Worm (Caenorhabditis elegans) whole organism, L2 larva: ENCODE results near the gene fbxb-119.

Source experiments
- F13H6.1 ChIP-seq: sonication (generic microtip); optimal IDR thresholded peaks from 2 replicates; lab custom pipeline; 2016; ENCODE audit warnings: missing genetic modification characterization, missing compliant biosample characterization
- R02D3.7 ChIP-seq: fragments of 150-350 bp; optimal IDR thresholded peaks from 2 replicates; lab custom pipeline; 2014; ENCODE audit warnings: missing biosample characterization, missing genetic modification characterization
- alr-1 ChIP-seq: fragments of 150-350 bp; optimal IDR thresholded peaks from 2 replicates; lab custom pipeline; 2014; ENCODE audit warnings: missing biosample characterization, missing genetic modification characterization
- aly-2 ChIP-seq: fragments of 150-350 bp; optimal IDR thresholded peaks from 2 replicates; lab custom pipeline; 2014; ENCODE audit warnings: missing biosample characterization, missing genetic modification characterization
- ama-1 ChIP-seq: fragments of 150-350 bp; optimal IDR thresholded peaks from 2 replicates; lab custom pipeline; 2018; ENCODE audit warnings: inconsistent platforms
- blmp-1 ChIP-seq: sonication (generic microtip); optimal IDR thresholded peaks from 2 replicates; lab custom pipeline; 2017; ENCODE audit warnings: missing genetic modification characterization, mild to moderate bottlenecking, missing compliant biosample characterization, antibody characterized with exemption, moderate library complexity; ENCODE audit not compliant: insufficient read depth
- ceh-82 ChIP-seq: fragments of 150-350 bp; optimal IDR thresholded peaks from 2 replicates; lab custom pipeline; 2014; ENCODE audit warnings: missing biosample characterization, missing genetic modification characterization
- crh-2 ChIP-seq: sonication (generic microtip); optimal IDR thresholded peaks from 2 replicates; lab custom pipeline; 2017; ENCODE audit warnings: missing biosample characterization, missing genetic modification characterization
- dmd-4 ChIP-seq: sonication (generic microtip); optimal IDR thresholded peaks from 2 replicates; lab custom pipeline; 2017; ENCODE audit warnings: missing biosample characterization, missing genetic modification characterization
- egl-27 ChIP-seq: sonication (generic microtip); optimal IDR thresholded peaks from 3 replicates; lab custom pipeline; 2017; ENCODE audit warnings: missing biosample characterization, missing genetic modification reagents, missing genetic modification characterization
- elt-1 ChIP-seq: fragments of 150-350 bp; optimal IDR thresholded peaks from 2 replicates; lab custom pipeline; 2014; ENCODE audit warnings: missing biosample characterization, missing genetic modification characterization
- elt-3 ChIP-seq: sonication (generic microtip); optimal IDR thresholded peaks from 2 replicates; lab custom pipeline; 2017; ENCODE audit warnings: missing biosample characterization, missing genetic modification characterization
- fos-1 ChIP-seq: fragments of 150-350 bp; optimal IDR thresholded peaks from 2 replicates; lab custom pipeline; 2014; ENCODE audit warnings: missing biosample characterization, missing genetic modification characterization
- gmeb-1 ChIP-seq: fragments of 150-350 bp; optimal IDR thresholded peaks from 2 replicates; lab custom pipeline; 2014; ENCODE audit warnings: missing biosample characterization, missing genetic modification characterization
- lin-11 ChIP-seq: fragments of 150-350 bp; sonication (generic microtip); optimal IDR thresholded peaks from 2 replicates; lab custom pipeline; 2014; ENCODE audit warnings: missing biosample characterization, missing genetic modification characterization, inconsistent platforms, mixed read lengths
- lin-13 ChIP-seq: fragments of 150-350 bp; optimal IDR thresholded peaks from 2 replicates; lab custom pipeline; 2014; ENCODE audit warnings: missing biosample characterization, missing genetic modification reagents, missing genetic modification characterization
- lin-39 ChIP-seq: fragments of 150-350 bp; optimal IDR thresholded peaks from 2 replicates; lab custom pipeline; 2014; ENCODE audit warnings: missing biosample characterization, missing genetic modification reagents, missing genetic modification characterization
- lsy-2 ChIP-seq, 2 experiments: fragments of 150-350 bp in 1 of 2; sonication (generic microtip) in 1 of 2; optimal IDR thresholded peaks; 2 replicates each; lab custom pipeline; 2014 to 2017; ENCODE audit warnings: missing biosample characterization in 2 of 2, missing genetic modification characterization in 2 of 2
- mab-5 ChIP-seq: fragments of 150-350 bp; optimal IDR thresholded peaks from 2 replicates; lab custom pipeline; 2014; ENCODE audit warnings: missing biosample characterization, missing genetic modification characterization
- mbf-1 ChIP-seq: sonication (generic microtip); optimal IDR thresholded peaks from 2 replicates; lab custom pipeline; 2017; ENCODE audit warnings: missing biosample characterization, missing genetic modification characterization
- nhr-10 ChIP-seq: sonication (generic microtip); optimal IDR thresholded peaks from 2 replicates; lab custom pipeline; 2017; ENCODE audit warnings: missing biosample characterization, missing genetic modification characterization
- nhr-11 ChIP-seq: fragments of 150-350 bp; optimal IDR thresholded peaks from 2 replicates; lab custom pipeline; 2014; ENCODE audit warnings: missing biosample characterization, missing genetic modification characterization
- nhr-12 ChIP-seq: fragments of 150-350 bp; optimal IDR thresholded peaks from 2 replicates; lab custom pipeline; 2014; ENCODE audit warnings: missing biosample characterization, missing genetic modification characterization
- nhr-129 ChIP-seq: fragments of 150-350 bp; optimal IDR thresholded peaks from 2 replicates; lab custom pipeline; 2014; ENCODE audit warnings: missing biosample characterization, missing genetic modification characterization
- nhr-21 ChIP-seq: fragments of 150-350 bp; optimal IDR thresholded peaks from 2 replicates; lab custom pipeline; 2014; ENCODE audit warnings: missing biosample characterization, missing genetic modification characterization
- nhr-23 ChIP-seq: fragments of 150-350 bp; optimal IDR thresholded peaks from 2 replicates; lab custom pipeline; 2014; ENCODE audit warnings: missing biosample characterization, missing genetic modification reagents, missing genetic modification characterization
- nhr-237 ChIP-seq: fragments of 150-350 bp; optimal IDR thresholded peaks from 2 replicates; lab custom pipeline; 2014; ENCODE audit warnings: missing biosample characterization, missing genetic modification characterization
- nhr-25 ChIP-seq: fragments of 150-350 bp; sonication (generic microtip); optimal IDR thresholded peaks from 3 replicates; lab custom pipeline; 2014; ENCODE audit warnings: missing biosample characterization, missing genetic modification characterization
- nhr-6 ChIP-seq: fragments of 150-350 bp; optimal IDR thresholded peaks from 2 replicates; lab custom pipeline; 2014; ENCODE audit warnings: missing biosample characterization, missing genetic modification characterization
- nhr-77 ChIP-seq: fragments of 150-350 bp; optimal IDR thresholded peaks from 2 replicates; lab custom pipeline; 2014; ENCODE audit warnings: missing biosample characterization, missing genetic modification characterization
- peb-1 ChIP-seq: fragments of 150-350 bp; optimal IDR thresholded peaks from 2 replicates; lab custom pipeline; 2014; ENCODE audit warnings: missing biosample characterization, missing genetic modification characterization
- sem-4 ChIP-seq: fragments of 150-350 bp; optimal IDR thresholded peaks from 2 replicates; lab custom pipeline; 2014; ENCODE audit warnings: missing biosample characterization, missing genetic modification reagents, missing genetic modification characterization
- skn-1 ChIP-seq: sonication (generic microtip); optimal IDR thresholded peaks from 2 replicates; lab custom pipeline; 2017; ENCODE audit warnings: missing biosample characterization, missing genetic modification characterization
- sma-3 ChIP-seq: sonication (generic microtip); optimal IDR thresholded peaks from 2 replicates; lab custom pipeline; 2016; ENCODE audit warnings: missing genetic modification reagents, missing genetic modification characterization, missing compliant biosample characterization
- sma-9 ChIP-seq, 2 experiments: fragments of 150-350 bp in 1 of 2; sonication (generic microtip) in 1 of 2; optimal IDR thresholded peaks; 2 replicates each; lab custom pipeline; 2014 to 2016; ENCODE audit warnings: missing genetic modification characterization in 2 of 2, mild to moderate bottlenecking in 1 of 2, missing biosample characterization in 1 of 2, missing compliant biosample characterization in 1 of 2, missing genetic modification reagents in 1 of 2, moderate library complexity in 1 of 2
- snpc-4 ChIP-seq: fragments of 150-350 bp; optimal IDR thresholded peaks from 2 replicates; lab custom pipeline; 2014; ENCODE audit warnings: missing biosample characterization, missing genetic modification characterization
- unc-39 ChIP-seq: fragments of 150-350 bp; optimal IDR thresholded peaks from 2 replicates; lab custom pipeline; 2014; ENCODE audit warnings: missing biosample characterization, missing genetic modification characterization
- ztf-1 ChIP-seq: fragments of 200-800 bp; sonication (Bioruptor generic); conservative IDR thresholded peaks from 2 replicates; pipeline ENCODE4 v1.3.6; 2022; ENCODE audit warnings: missing genetic modification characterization, missing compliant biosample characterization

The fbxb-119 gene

DNA sequence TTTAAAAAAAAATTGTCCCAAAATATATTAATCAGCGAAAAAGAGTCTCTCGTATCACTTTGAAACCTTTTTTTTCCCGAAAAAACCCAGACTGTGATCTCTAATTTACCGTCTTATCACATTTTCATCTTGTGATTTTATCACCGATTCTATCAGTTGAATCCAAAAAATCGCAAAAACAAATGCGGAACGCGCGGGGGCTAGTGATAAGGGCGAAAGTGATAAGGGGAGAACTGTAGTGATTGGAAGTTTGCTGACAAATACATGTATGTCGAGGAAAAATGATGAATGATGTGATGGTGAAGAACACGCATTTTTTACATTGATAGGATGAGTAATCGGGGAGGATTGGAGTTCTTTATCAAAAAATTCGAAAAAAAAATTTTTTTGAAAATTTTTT is 27.7 kb downstream of the fbxb-119 start:
- TF ChIP-seq snpc-4 (no peak), skn-1 (tag; lab: Kevin White, UChicago) (peak; percentile 96), sem-4 (no peak), nhr-129 (tag; lab: Kevin White, UChicago) (peak; percentile 30), gmeb-1 (peak; percentile 76), F13H6.1 (tag; lab: Kevin White, UChicago) (peak; percentile 38), egl-27 (peak; percentile 85), nhr-12 (no peak), crh-2 (tag; lab: Kevin White, UChicago) (peak; percentile 72), sma-3 (GFP tag; lab: Kevin White, UChicago) (peak; percentile 81), sma-9 (GFP tag; optimal IDR thresholded peaks at IDR 0.05; lab: Kevin White, UChicago) (peak; percentile 88), sma-9 (tag; optimal IDR thresholded peaks at IDR 0.05; lab: Kevin White, UChicago) (no peak), fos-1 (tag; lab: Kevin White, UChicago) (peak; percentile 100), nhr-237 (tag; lab: Kevin White, UChicago) (no peak), nhr-21 (tag; lab: Kevin White, UChicago) (peak; percentile 74)

DNA sequence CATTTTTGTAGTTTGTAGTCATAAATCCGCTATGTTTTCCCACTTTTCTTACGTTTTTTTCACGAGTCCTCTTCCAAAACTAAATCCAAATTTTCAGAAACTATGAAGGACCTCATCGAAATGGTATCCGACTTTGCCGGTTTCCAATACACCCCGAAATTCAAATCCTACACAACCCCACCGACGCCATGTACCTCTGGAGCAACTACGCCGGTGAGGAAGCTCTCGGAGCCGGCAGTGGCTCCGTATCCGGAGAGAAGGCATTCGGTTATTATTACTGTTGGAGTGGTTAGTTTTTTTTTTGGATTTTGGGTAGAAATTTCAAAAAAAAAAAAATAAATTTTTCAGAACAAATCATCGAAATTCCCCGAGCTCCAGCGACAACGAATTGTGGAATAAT is 31.6 kb downstream of the fbxb-119 start, which contains the start of gene C08E8.3:
C08E8.3 (plus strand) TSS at position 84 of the 400 bp plus-strand sequence.
- no peak for TF ChIP-seq nhr-10
- TF ChIP-seq nhr-237 (tag; lab: Kevin White, UChicago) = no peak
- TF ChIP-seq dmd-4 (tag; lab: Kevin White, UChicago) = no peak
- TF ChIP-seq ceh-82 = no peak
- TF ChIP-seq blmp-1 (tag; lab: Kevin White, UChicago) = no peak
- TF ChIP-seq ztf-1 (GFP tag; lab: Robert Waterston, UW) = no peak
- no peak for TF ChIP-seq alr-1 (tag; lab: Kevin White, UChicago)
- no peak for TF ChIP-seq lin-11 (tag; lab: Kevin White, UChicago)
- TF ChIP-seq unc-39 (tag; lab: Kevin White, UChicago) = no peak
- no peak for TF ChIP-seq elt-3 (tag; lab: Kevin White, UChicago)
- TF ChIP-seq peb-1 = no peak
- no peak for TF ChIP-seq sma-9 (GFP tag; optimal IDR thresholded peaks at IDR 0.05; lab: Kevin White, UChicago)
- no peak for TF ChIP-seq sma-9 (tag; optimal IDR thresholded peaks at IDR 0.05; lab: Kevin White, UChicago)
- no peak for TF ChIP-seq mbf-1 (tag; lab: Kevin White, UChicago)
- no peak for TF ChIP-seq gmeb-1
- no peak for TF ChIP-seq nhr-12
- no peak for TF ChIP-seq lin-13
- TF ChIP-seq, all 48 proteins: peak for 0

DNA sequence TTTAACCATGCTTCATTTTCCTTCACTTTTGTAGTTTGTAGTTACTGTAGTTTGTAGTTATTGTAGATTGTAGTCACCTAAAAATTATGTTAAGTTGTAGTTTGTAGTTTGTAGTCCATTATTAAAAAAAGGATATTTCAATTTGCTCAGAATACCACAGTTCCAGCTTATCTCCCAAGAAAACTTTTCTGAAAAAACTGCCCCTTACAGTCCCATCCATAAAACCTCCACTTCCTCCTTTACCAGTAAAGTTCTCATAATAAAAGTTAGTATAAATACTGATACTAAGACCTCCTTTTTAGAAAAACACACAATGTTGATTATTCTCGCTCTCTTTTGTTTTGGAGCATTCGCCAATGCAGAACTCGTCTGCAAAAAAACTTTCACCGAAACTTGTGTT is 32.3 kb downstream of the fbxb-119 start, which contains the start of gene C08E8.11:
C08E8.11 (plus strand) TSS at position 301 of the 400 bp plus-strand sequence.
- TF ChIP-seq aly-2 = no peak
- TF ChIP-seq nhr-25 (tag; lab: Kevin White, UChicago) = no peak
- TF ChIP-seq blmp-1 (tag; lab: Kevin White, UChicago) = no peak
- no peak for TF ChIP-seq lsy-2 (tag; optimal IDR thresholded peaks at IDR 0.05; lab: Kevin White, UChicago)
- TF ChIP-seq egl-27 = no peak
- TF ChIP-seq ztf-1 (GFP tag; lab: Robert Waterston, UW) = no peak
- TF ChIP-seq nhr-12 = no peak
- no peak for TF ChIP-seq lin-13
- TF ChIP-seq lin-39 (tag; lab: Kevin White, UChicago) = no peak
- no peak for TF ChIP-seq elt-1
- no peak for TF ChIP-seq skn-1 (tag; lab: Kevin White, UChicago)
- TF ChIP-seq sem-4 = no peak
- no peak for TF ChIP-seq nhr-11 (tag; lab: Kevin White, UChicago)
- TF ChIP-seq ceh-82 = no peak

DNA sequence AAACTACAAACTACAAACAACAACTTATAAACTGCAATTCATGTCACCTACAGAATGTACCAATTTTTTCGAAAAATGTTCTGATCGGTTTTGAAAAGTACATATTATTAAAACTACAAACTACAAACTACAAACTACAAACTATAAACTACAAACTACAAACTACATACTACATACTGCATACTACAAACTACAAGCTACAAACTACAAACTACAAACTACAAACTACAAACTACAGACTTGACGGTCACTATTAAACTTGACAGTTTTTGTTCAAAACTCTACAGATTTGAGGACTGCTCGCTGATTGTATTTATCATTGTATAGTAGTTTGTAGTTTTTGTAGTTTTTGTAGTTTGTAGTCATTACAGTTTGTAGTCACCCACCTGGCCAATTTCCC is 35.9 kb downstream of the fbxb-119 start:
- TF ChIP-seq ama-1 (no peak), nhr-23 (tag; lab: Kevin White, UChicago) (no peak), mab-5 (tag; lab: Kevin White, UChicago) (no peak), nhr-11 (tag; lab: Kevin White, UChicago) (no peak), crh-2 (tag; lab: Kevin White, UChicago) (no peak), ceh-82 (no peak), nhr-21 (tag; lab: Kevin White, UChicago) (no peak), peb-1 (no peak), nhr-129 (tag; lab: Kevin White, UChicago) (no peak), alr-1 (tag; lab: Kevin White, UChicago) (no peak), sem-4 (no peak), R02D3.7 (tag; lab: Kevin White, UChicago) (no peak), nhr-6 (tag; lab: Kevin White, UChicago) (no peak), nhr-77 (tag; lab: Kevin White, UChicago) (no peak), aly-2 (no peak)
- TF ChIP-seq, all 48 proteins: peak for 0
